Worm (Caenorhabditis elegans) whole organism, midembryonic: Measurements from ENCODE around the gene degl-2.

Experiments used
- T22C8.4 ChIP-seq: fragments of 200-800 bp; sonication (Bioruptor generic); IDR thresholded peaks from 2 replicates; pipeline ENCODE4 v1.3.6; 2022; ENCODE audit warnings: missing genetic modification characterization, missing compliant biosample characterization
- cog-1 ChIP-seq: sonication (generic microtip); optimal IDR thresholded peaks from 2 replicates; lab custom pipeline; 2016; ENCODE audit warnings: missing genetic modification characterization, missing compliant biosample characterization
- flt-1 ChIP-seq: fragments of 200-800 bp; sonication (Bioruptor generic); IDR thresholded peaks from 2 replicates; pipeline ENCODE4 v1.3.6; 2022; ENCODE audit warnings: missing genetic modification characterization, missing compliant biosample characterization
- klf-2 ChIP-seq: fragments of 200-800 bp; sonication (Bioruptor generic); conservative IDR thresholded peaks from 2 replicates; pipeline ENCODE4 v1.3.6; 2022; ENCODE audit warnings: missing genetic modification reagents, missing genetic modification characterization, missing compliant biosample characterization
- med-1 ChIP-seq: sonication (generic microtip); optimal IDR thresholded peaks from 2 replicates; lab custom pipeline; 2017; ENCODE audit warnings: missing genetic modification characterization, mild to moderate bottlenecking, missing compliant biosample characterization, antibody characterized with exemption, missing genetic modification reagents; ENCODE audit not compliant: insufficient read depth
- ref-1 ChIP-seq: fragments of 200-800 bp; sonication (Bioruptor generic); conservative IDR thresholded peaks from 2 replicates; pipeline ENCODE4 v1.3.6; 2022; ENCODE audit warnings: missing genetic modification reagents, missing genetic modification characterization, missing compliant biosample characterization
- tab-1 ChIP-seq: fragments of 200-800 bp; sonication (Bioruptor generic); IDR thresholded peaks from 2 replicates; pipeline ENCODE4 v1.3.6; 2022; ENCODE audit warnings: missing genetic modification characterization, missing compliant biosample characterization
- ztf-23 ChIP-seq: fragments of 200-800 bp; sonication (Bioruptor generic); IDR thresholded peaks from 2 replicates; pipeline ENCODE4 v1.3.6; 2022; ENCODE audit warnings: missing genetic modification reagents, missing genetic modification characterization, missing compliant biosample characterization
- ztf-29 ChIP-seq: fragments of 200-800 bp; sonication (Bioruptor generic); IDR thresholded peaks from 2 replicates; pipeline ENCODE4 v1.3.6; 2022; ENCODE audit warnings: missing genetic modification reagents, missing genetic modification characterization, missing compliant biosample characterization

The degl-2 gene

DNA sequence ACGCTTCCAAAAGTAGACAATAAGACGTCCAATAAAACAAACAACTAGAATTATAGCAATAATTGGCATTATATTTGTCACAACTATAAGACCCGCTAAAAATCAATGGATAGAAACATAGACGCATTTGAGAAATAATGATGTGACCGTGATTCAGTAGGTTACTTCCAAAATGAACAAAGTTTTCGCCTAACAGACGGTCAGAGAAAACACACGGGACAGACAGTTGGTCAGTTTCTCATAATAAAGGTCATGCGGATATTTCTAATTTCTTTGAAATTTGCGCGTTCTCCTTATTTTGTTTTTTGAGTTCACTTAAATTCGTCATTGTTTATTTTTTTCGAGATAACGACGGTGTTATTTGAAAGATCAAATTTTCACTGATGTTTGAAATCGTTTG, 11.7 kb upstream of the degl-2 start:
- TF ChIP-seq ztf-23 (GFP tag; lab: Robert Waterston, UW), result no peak
- no peak for TF ChIP-seq cog-1
- TF ChIP-seq klf-2 (GFP tag; lab: Robert Waterston, UW), result no peak
- TF ChIP-seq med-1 (GFP tag; lab: Kevin White, UChicago), result no peak
- TF ChIP-seq T22C8.4 (GFP tag; lab: Robert Waterston, UW), result no peak
- no peak for TF ChIP-seq ref-1 (GFP tag; lab: Robert Waterston, UW)

DNA sequence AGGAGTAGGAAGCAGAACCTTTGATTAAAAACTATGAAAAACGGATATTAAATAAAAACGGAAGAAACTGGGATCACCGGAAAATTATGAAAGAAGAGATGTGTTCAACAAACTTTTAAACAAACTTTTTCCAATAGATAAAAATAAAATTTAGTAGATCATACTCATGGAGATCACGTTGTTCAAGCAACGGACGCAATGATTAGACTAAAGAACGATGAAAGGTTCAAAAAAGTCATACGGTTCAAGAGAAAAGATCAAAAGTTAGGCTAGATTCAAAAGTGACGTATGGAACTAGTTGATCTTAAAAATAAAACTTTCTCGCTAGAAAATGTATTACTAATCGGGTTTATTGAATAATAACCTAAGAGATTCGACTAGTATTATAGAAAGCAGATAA, 11.2 kb upstream of the degl-2 start:
- TF ChIP-seq ztf-29 (GFP tag; lab: Robert Waterston, UW) (no peak), tab-1 (GFP tag; lab: Robert Waterston, UW) (no peak), cog-1 (no peak), T22C8.4 (GFP tag; lab: Robert Waterston, UW) (no peak), ztf-23 (GFP tag; lab: Robert Waterston, UW) (no peak), ref-1 (GFP tag; lab: Robert Waterston, UW) (no peak), klf-2 (GFP tag; lab: Robert Waterston, UW) (no peak), med-1 (GFP tag; lab: Kevin White, UChicago) (no peak), flt-1 (GFP tag; lab: Robert Waterston, UW) (no peak)

DNA sequence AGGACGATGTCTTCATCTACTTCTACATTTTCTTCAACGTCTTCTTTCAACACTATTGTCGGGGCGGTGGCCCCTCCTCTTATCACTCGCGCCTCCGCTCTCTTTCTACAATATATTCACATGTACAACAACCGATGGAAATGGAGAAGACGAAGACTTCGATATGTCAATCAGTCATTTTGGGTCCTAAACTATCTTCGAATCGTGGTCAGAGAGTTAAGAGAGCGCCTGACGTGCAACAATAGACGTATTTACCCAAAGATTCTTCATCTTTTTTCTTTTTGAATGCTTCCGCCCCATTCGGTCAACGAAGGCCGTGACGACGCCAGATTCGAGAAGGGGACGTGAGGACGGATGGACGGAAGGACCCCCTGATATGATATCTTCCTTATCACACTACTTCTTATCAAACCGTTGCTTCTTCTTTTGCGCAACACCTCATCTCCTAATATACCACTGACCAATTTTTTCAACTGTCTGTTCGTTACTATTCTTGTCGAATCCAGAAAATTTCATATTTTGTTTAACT, 10.3 kb upstream of the degl-2 start:
- TF ChIP-seq cog-1 (no peak), ztf-29 (GFP tag; lab: Robert Waterston, UW) (no peak), T22C8.4 (GFP tag; lab: Robert Waterston, UW) (no peak), klf-2 (GFP tag; lab: Robert Waterston, UW) (no peak), ref-1 (GFP tag; lab: Robert Waterston, UW) (no peak), flt-1 (GFP tag; lab: Robert Waterston, UW) (no peak), ztf-23 (GFP tag; lab: Robert Waterston, UW) (no peak), tab-1 (GFP tag; lab: Robert Waterston, UW) (no peak), med-1 (GFP tag; lab: Kevin White, UChicago) (no peak)

DNA sequence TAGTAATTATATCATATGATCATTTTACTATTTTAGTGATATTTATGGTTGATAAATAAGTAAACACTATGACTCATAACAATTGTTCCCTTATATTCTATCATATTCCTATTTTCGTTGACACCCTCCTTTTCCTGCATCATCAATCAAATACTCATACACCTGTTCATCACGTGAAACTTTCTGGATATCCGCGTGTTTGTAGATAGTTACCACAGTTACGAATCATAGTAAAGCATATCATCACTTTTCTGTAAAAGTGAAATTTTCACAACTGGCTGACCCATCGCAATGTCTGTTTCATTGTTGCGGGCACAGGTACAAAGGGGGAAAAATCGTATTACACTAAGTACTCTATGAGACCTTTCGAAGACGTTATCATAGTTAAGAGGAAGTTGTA, 9.4 kb upstream of the degl-2 start:
- TF ChIP-seq med-1 (GFP tag; lab: Kevin White, UChicago) (no peak), ztf-29 (GFP tag; lab: Robert Waterston, UW) (no peak), cog-1 (no peak), tab-1 (GFP tag; lab: Robert Waterston, UW) (no peak), T22C8.4 (GFP tag; lab: Robert Waterston, UW) (no peak), klf-2 (GFP tag; lab: Robert Waterston, UW) (no peak), ref-1 (GFP tag; lab: Robert Waterston, UW) (no peak), flt-1 (GFP tag; lab: Robert Waterston, UW) (no peak), ztf-23 (GFP tag; lab: Robert Waterston, UW) (no peak)

DNA sequence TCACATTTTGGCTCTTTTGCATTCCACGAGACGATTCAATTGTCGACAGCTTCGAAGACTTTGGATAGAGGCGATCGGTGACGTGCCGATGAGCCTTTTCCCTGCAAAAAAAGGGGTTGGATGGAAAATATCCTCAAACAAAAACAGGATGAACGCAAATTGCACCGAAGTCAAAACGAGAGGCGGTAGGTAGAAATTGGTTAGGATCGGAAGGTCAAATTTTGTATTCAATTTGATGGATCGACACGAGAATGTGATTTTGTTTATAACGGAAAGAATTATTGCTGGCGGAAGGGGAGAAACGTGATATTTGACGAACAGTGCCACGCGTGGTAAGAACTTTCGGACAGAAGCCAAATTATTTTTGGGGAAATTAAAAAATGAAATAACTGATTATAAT, 8.4 kb upstream of the degl-2 start, which contains the start of gene mca-1:
Gene mca-1 (minus strand): TSS at position 101 of the 400 bp plus-strand sequence.
- TF ChIP-seq ref-1 (GFP tag; lab: Robert Waterston, UW), result no peak
- TF ChIP-seq flt-1 (GFP tag; lab: Robert Waterston, UW), result no peak

DNA sequence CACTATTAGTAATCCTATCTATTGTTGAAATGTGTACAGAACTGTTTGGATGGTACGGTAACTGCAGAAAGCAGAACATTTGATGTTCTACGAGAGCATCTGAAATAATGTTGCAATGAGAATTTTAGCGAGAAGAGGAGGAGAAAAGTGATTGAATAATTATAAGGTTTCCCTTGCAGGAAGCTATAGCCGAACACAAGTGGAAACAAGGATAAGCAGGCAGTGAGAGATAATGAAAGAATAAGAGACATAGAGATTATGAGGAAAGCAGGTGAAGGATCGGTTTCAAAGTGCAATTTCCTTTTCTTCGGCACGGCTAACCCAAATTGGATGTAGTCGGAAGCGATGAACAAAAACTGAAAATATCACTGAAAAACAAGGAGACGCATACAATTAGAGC, 1.4 kb upstream of the degl-2 start, which contains the start of gene del-2:
Gene del-2 (minus strand): TSS at position 101 of the 400 bp plus-strand sequence.
- no peak for TF ChIP-seq cog-1
- TF ChIP-seq ztf-23 (GFP tag; lab: Robert Waterston, UW), result no peak
- TF ChIP-seq T22C8.4 (GFP tag; lab: Robert Waterston, UW), result no peak
- TF ChIP-seq med-1 (GFP tag; lab: Kevin White, UChicago), result no peak
- TF ChIP-seq klf-2 (GFP tag; lab: Robert Waterston, UW), result no peak
- TF ChIP-seq ztf-29 (GFP tag; lab: Robert Waterston, UW), result no peak
- TF ChIP-seq flt-1 (GFP tag; lab: Robert Waterston, UW), result no peak
- no peak for TF ChIP-seq ref-1 (GFP tag; lab: Robert Waterston, UW)
- no peak for TF ChIP-seq tab-1 (GFP tag; lab: Robert Waterston, UW)

DNA sequence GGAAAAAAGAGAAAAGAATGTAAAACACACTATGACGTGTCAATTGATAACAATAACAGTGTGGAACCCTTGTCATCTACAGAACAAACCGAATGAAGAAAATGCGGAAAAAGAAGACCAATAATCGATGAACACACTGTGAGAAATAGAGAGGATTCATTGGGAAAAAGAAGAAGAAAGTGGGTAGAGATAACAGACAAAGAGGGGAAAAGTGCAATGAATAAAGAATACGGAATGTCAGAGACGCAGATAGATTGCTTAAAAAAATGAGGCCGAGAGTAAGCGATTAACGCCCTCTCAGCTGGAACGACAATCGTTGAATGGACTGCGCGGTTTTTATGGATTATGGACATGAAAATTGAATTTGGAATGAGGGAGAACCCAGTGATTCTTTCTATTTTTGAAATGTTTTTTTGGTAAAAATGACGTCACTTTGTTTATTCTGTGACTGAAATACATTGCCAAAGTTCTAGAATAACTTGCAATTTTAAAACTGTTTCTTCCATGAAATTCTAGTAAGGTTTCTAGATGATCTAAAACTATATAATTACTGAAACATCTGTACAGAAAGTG, 4.6 kb downstream of the degl-2 start, which contains the start of gene amph-1:
Gene amph-1 (minus strand): TSS at position 85 of the 573 bp plus-strand sequence.
- no peak for TF ChIP-seq tab-1 (GFP tag; lab: Robert Waterston, UW)
- TF ChIP-seq cog-1, result no peak
- no peak for TF ChIP-seq ztf-29 (GFP tag; lab: Robert Waterston, UW)
- no peak for TF ChIP-seq klf-2 (GFP tag; lab: Robert Waterston, UW)
- TF ChIP-seq flt-1 (GFP tag; lab: Robert Waterston, UW), result no peak
- TF ChIP-seq med-1 (GFP tag; lab: Kevin White, UChicago), result no peak
- no peak for TF ChIP-seq T22C8.4 (GFP tag; lab: Robert Waterston, UW)
- no peak for TF ChIP-seq ref-1 (GFP tag; lab: Robert Waterston, UW)
- TF ChIP-seq ztf-23 (GFP tag; lab: Robert Waterston, UW), result no peak

DNA sequence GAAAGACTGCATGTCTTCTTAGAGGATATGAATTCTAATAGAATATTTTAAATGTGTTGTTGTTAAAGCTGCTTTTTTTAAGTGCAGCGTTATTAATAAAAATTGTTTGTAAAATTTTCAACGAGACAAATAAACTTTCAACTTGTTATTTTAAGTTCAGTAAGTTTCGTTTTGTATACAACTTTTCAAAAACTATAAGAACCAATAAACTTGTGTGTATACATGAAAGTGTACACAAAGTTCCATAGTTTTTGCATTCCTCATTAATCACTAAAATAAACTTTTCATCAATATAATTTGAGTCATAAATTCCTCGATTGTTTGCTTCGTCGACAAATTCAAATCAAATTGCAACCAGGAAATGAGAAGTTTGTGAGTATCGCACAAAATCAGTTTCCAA, 5.4 kb downstream of the degl-2 start, which contains the start of gene srm-3:
Gene srm-3 (plus strand): TSS at position 301 of the 400 bp plus-strand sequence.
- TF ChIP-seq klf-2 (GFP tag; lab: Robert Waterston, UW) (no peak), T22C8.4 (GFP tag; lab: Robert Waterston, UW) (no peak), tab-1 (GFP tag; lab: Robert Waterston, UW) (no peak), med-1 (GFP tag; lab: Kevin White, UChicago) (no peak), cog-1 (no peak)

DNA sequence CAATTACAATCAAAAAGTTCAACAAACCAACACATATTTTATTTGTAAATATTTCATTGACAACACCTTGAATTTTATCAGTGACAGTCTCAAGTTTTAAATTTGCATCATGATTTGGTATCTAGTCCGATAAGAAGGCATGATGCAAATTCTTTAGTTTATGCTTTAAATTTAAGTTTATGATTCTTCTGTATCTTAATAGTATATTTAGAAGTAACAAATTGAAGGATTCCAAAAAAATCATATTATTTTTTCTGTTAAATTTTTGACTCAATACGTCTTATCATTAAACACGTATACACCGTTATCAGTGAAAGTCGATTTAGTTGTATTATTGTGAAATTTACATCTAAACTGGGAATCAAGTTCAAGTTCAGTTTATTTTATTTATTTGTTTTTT, 7.9 kb downstream of the degl-2 start, which contains the start of gene chca-1:
Gene chca-1 (plus strand): TSS at position 161 of the 400 bp plus-strand sequence.
- TF ChIP-seq T22C8.4 (GFP tag; lab: Robert Waterston, UW), result no peak
- TF ChIP-seq ref-1 (GFP tag; lab: Robert Waterston, UW), result no peak
- no peak for TF ChIP-seq med-1 (GFP tag; lab: Kevin White, UChicago)
- no peak for TF ChIP-seq tab-1 (GFP tag; lab: Robert Waterston, UW)
- TF ChIP-seq ztf-29 (GFP tag; lab: Robert Waterston, UW), result no peak
- TF ChIP-seq klf-2 (GFP tag; lab: Robert Waterston, UW), result no peak
- no peak for TF ChIP-seq cog-1
- TF ChIP-seq ztf-23 (GFP tag; lab: Robert Waterston, UW), result no peak
- TF ChIP-seq flt-1 (GFP tag; lab: Robert Waterston, UW), result no peak
